Worm (Caenorhabditis elegans) whole organism, L4 larva: Measurements from ENCODE around the gene oig-4.

Experiments
- D1046.2 ChIP-seq: fragments of 200-800 bp; sonication (Bioruptor generic); IDR thresholded peaks from 2 replicates; pipeline ENCODE4 v1.3.6; 2022; ENCODE audit warnings: missing genetic modification characterization, missing compliant biosample characterization
- F26F4.8 ChIP-seq: fragments of 200-800 bp; sonication (Bioruptor generic); conservative IDR thresholded peaks from 2 replicates; pipeline ENCODE4 v1.3.6; 2022; ENCODE audit warnings: missing genetic modification characterization, missing compliant biosample characterization
- F37D6.2 ChIP-seq: sonication (generic microtip); optimal IDR thresholded peaks from 2 replicates; lab custom pipeline; 2016; ENCODE audit warnings: mild to moderate bottlenecking, missing genetic modification characterization, missing compliant biosample characterization
- F44E2.7 ChIP-seq: fragments of 200-800 bp; sonication (Bioruptor generic); IDR thresholded peaks from 2 replicates; pipeline ENCODE4 v2.1.2; 2022; ENCODE audit warnings: missing genetic modification characterization, missing compliant biosample characterization
- R02D3.7 ChIP-seq: fragments of 150-350 bp; sonication (generic microtip); optimal IDR thresholded peaks from 3 replicates; lab custom pipeline; 2014; ENCODE audit warnings: missing biosample characterization, missing genetic modification characterization
- Y105C5A.15 ChIP-seq: fragments of 200-800 bp; sonication (Bioruptor generic); IDR thresholded peaks from 2 replicates; pipeline ENCODE4 v1.3.6; 2022; ENCODE audit warnings: missing genetic modification characterization, missing compliant biosample characterization
- Y48G9A.11 ChIP-seq: fragments of 200-800 bp; sonication (Bioruptor generic); IDR thresholded peaks from 2 replicates; pipeline ENCODE4 v1.3.6; 2022; ENCODE audit warnings: missing genetic modification reagents, missing genetic modification characterization, missing compliant biosample characterization
- ZK337.2 ChIP-seq: fragments of 200-800 bp; sonication (Bioruptor generic); IDR thresholded peaks from 2 replicates; pipeline ENCODE4 v1.3.6; 2022; ENCODE audit warnings: missing genetic modification reagents, missing genetic modification characterization, missing compliant biosample characterization
- aha-1 ChIP-seq: fragments of 150-350 bp; peaks from one replicate; lab custom pipeline; 2014; ENCODE audit warnings: missing biosample characterization, missing genetic modification characterization
- attf-4 ChIP-seq: sonication (generic microtip); optimal IDR thresholded peaks from 3 replicates; lab custom pipeline; 2017; ENCODE audit warnings: missing biosample characterization, missing genetic modification characterization
- ceh-28 ChIP-seq: fragments of 150-350 bp; optimal IDR thresholded peaks from 2 replicates; lab custom pipeline; 2014; ENCODE audit warnings: missing biosample characterization, missing genetic modification reagents, missing genetic modification characterization
- ceh-32 ChIP-seq: sonication (generic microtip); optimal IDR thresholded peaks from 2 replicates; lab custom pipeline; 2016; ENCODE audit warnings: mild to moderate bottlenecking, missing genetic modification characterization, missing compliant biosample characterization; ENCODE audit not compliant: poor library complexity
- ceh-44 ChIP-seq: fragments of 200-800 bp; sonication (Bioruptor generic); IDR thresholded peaks from 2 replicates; pipeline ENCODE4 v1.3.6; 2022; ENCODE audit warnings: missing genetic modification reagents, missing genetic modification characterization, missing compliant biosample characterization
- cey-2 ChIP-seq: sonication (generic microtip); optimal IDR thresholded peaks from 3 replicates; lab custom pipeline; 2017; ENCODE audit warnings: missing genetic modification characterization, mild to moderate bottlenecking, missing compliant biosample characterization, antibody characterized with exemption, borderline replicate concordance; ENCODE audit not compliant: insufficient read depth
- ctbp-1 ChIP-seq: fragments of 200-800 bp; sonication (Bioruptor generic); IDR thresholded peaks from 2 replicates; pipeline ENCODE4 v1.3.6; 2022; ENCODE audit warnings: missing genetic modification reagents, missing genetic modification characterization, missing compliant biosample characterization
- daf-16 ChIP-seq, 3 experiments: sonication (generic microtip); optimal IDR thresholded peaks; 2 replicates each; lab custom pipeline; 2016 to 2017; ENCODE audit warnings: missing genetic modification characterization in 3 of 3, missing genetic modification reagents in 3 of 3, mild to moderate bottlenecking in 2 of 3, missing compliant biosample characterization in 2 of 3, missing biosample characterization in 1 of 3, moderate library complexity in 1 of 3
- daf-19 ChIP-seq: fragments of 200-800 bp; sonication (Bioruptor generic); conservative IDR thresholded peaks from 2 replicates; pipeline ENCODE4 v1.3.6; 2022; ENCODE audit warnings: missing genetic modification characterization, missing compliant biosample characterization
- dmd-6 ChIP-seq: fragments of 200-800 bp; sonication (Bioruptor generic); IDR thresholded peaks from 2 replicates; pipeline ENCODE4 v1.3.6; 2022; ENCODE audit warnings: missing genetic modification reagents, missing genetic modification characterization, missing compliant biosample characterization
- dmd-8 ChIP-seq: fragments of 200-800 bp; sonication (Bioruptor generic); IDR thresholded peaks from 2 replicates; pipeline ENCODE4 v1.3.6; 2022; ENCODE audit warnings: missing genetic modification characterization, missing compliant biosample characterization
- dmd-9 ChIP-seq: fragments of 200-800 bp; sonication (Bioruptor generic); IDR thresholded peaks from 2 replicates; pipeline ENCODE4 v1.3.6; 2022; ENCODE audit warnings: missing genetic modification reagents, missing genetic modification characterization, missing compliant biosample characterization
- dve-1 ChIP-seq: sonication (generic microtip); optimal IDR thresholded peaks from 2 replicates; lab custom pipeline; 2017; ENCODE audit warnings: antibody characterized with exemption, mild to moderate bottlenecking, missing genetic modification characterization, missing compliant biosample characterization; ENCODE audit not compliant: insufficient read depth
- fkh-10 ChIP-seq: fragments of 150-350 bp; optimal IDR thresholded peaks from 2 replicates; lab custom pipeline; 2014; ENCODE audit warnings: missing biosample characterization, missing genetic modification reagents, missing genetic modification characterization
- hlh-11 ChIP-seq: fragments of 200-800 bp; sonication (Bioruptor generic); optimal IDR thresholded peaks from 2 replicates; lab custom pipeline; 2018; ENCODE audit warnings: mild to moderate bottlenecking, missing genetic modification characterization, missing compliant biosample characterization
- hlh-30 ChIP-seq: sonication (generic microtip); optimal IDR thresholded peaks from 2 replicates; lab custom pipeline; 2017; ENCODE audit warnings: antibody characterized with exemption, mild to moderate bottlenecking, missing genetic modification characterization, missing compliant biosample characterization; ENCODE audit not compliant: insufficient read depth
- hmg-1.1 ChIP-seq: fragments of 200-800 bp; sonication (Bioruptor generic); IDR thresholded peaks from 2 replicates; pipeline ENCODE4 v1.3.6; 2022; ENCODE audit warnings: missing genetic modification reagents, missing genetic modification characterization, missing compliant biosample characterization
- jun-1 ChIP-seq: fragments of 150-350 bp; optimal IDR thresholded peaks from 2 replicates; lab custom pipeline; 2014; ENCODE audit warnings: missing biosample characterization, missing genetic modification reagents, missing genetic modification characterization
- lim-7 ChIP-seq: fragments of 200-800 bp; sonication (Bioruptor generic); IDR thresholded peaks from 2 replicates; pipeline ENCODE4 v1.3.6; 2022; ENCODE audit warnings: missing genetic modification characterization, missing compliant biosample characterization
- lin-29 ChIP-seq: fragments of 200-800 bp; sonication (Bioruptor generic); IDR thresholded peaks from 2 replicates; pipeline ENCODE4 v1.3.6; 2022; ENCODE audit warnings: missing genetic modification reagents, missing genetic modification characterization, missing compliant biosample characterization
- lin-38 ChIP-seq: fragments of 200-800 bp; sonication (Bioruptor generic); IDR thresholded peaks from 2 replicates; pipeline ENCODE4 v1.3.6; 2022; ENCODE audit warnings: missing genetic modification reagents, missing genetic modification characterization, missing compliant biosample characterization
- lsy-2 ChIP-seq, 2 experiments: fragments of 150-350 bp in 1 of 2; sonication (generic microtip) in 1 of 2; optimal IDR thresholded peaks; 2 replicates each; lab custom pipeline; 2014 to 2017; ENCODE audit warnings: missing biosample characterization in 2 of 2, missing genetic modification characterization in 2 of 2
- madf-5 ChIP-seq, 2 experiments: fragments of 200-800 bp; sonication (Bioruptor generic); IDR thresholded peaks; 2 replicates each; pipeline ENCODE4 v1.3.6; 2022; ENCODE audit warnings: missing compliant biosample characterization in 2 of 2, missing genetic modification characterization in 2 of 2
- mes-2 ChIP-seq: sonication (generic microtip); optimal IDR thresholded peaks from 2 replicates; lab custom pipeline; 2016; ENCODE audit warnings: missing genotype, mild to moderate bottlenecking, missing genetic modification characterization, missing compliant biosample characterization; ENCODE audit not compliant: poor library complexity, severe bottlenecking
- nhr-11 ChIP-seq: fragments of 150-350 bp; optimal IDR thresholded peaks from 2 replicates; lab custom pipeline; 2014; ENCODE audit warnings: missing biosample characterization, missing genetic modification characterization
- nhr-111 ChIP-seq: fragments of 200-800 bp; sonication (Bioruptor generic); optimal IDR thresholded peaks from 2 replicates; lab custom pipeline; 2018; ENCODE audit warnings: mild to moderate bottlenecking, missing genetic modification characterization, missing compliant biosample characterization
- nhr-28 ChIP-seq: fragments of 150-350 bp; optimal IDR thresholded peaks from 2 replicates; lab custom pipeline; 2014; ENCODE audit warnings: missing biosample characterization, missing genetic modification characterization
- nhr-76 ChIP-seq: fragments of 150-350 bp; optimal IDR thresholded peaks from 2 replicates; lab custom pipeline; 2014; ENCODE audit warnings: missing biosample characterization, missing genetic modification characterization
- pha-4 ChIP-seq, 2 experiments: fragments of 150-350 bp in 1 of 2; fragments of 200-800 bp in 1 of 2; sonication (Bioruptor generic) in 1 of 2; IDR thresholded peaks in 1 of 2; optimal IDR thresholded peaks in 1 of 2; 2 replicates each; pipeline versions ENCODE4 v1.3.6 to Lab custom; 2014 to 2022; ENCODE audit warnings: missing genetic modification characterization in 2 of 2, missing genetic modification reagents in 2 of 2, missing biosample characterization in 1 of 2, missing compliant biosample characterization in 1 of 2
- php-3 ChIP-seq: fragments of 200-800 bp; sonication (Bioruptor generic); IDR thresholded peaks from 2 replicates; pipeline ENCODE4 v1.3.6; 2022; ENCODE audit warnings: missing genetic modification reagents, missing genetic modification characterization, missing compliant biosample characterization
- rbr-2 ChIP-seq: sonication (generic microtip); optimal IDR thresholded peaks from 2 replicates; lab custom pipeline; 2016; ENCODE audit warnings: missing genotype, missing genetic modification characterization, missing compliant biosample characterization
- saeg-2 ChIP-seq: fragments of 200-800 bp; sonication (Bioruptor generic); IDR thresholded peaks from 2 replicates; pipeline ENCODE4 v1.3.6; 2022; ENCODE audit warnings: missing genetic modification reagents, missing genetic modification characterization, missing compliant biosample characterization
- set-16 ChIP-seq: fragments of 200-800 bp; sonication (Bioruptor generic); IDR thresholded peaks from 2 replicates; pipeline ENCODE4 v1.3.6; 2022; ENCODE audit warnings: missing genetic modification reagents, missing genetic modification characterization, missing compliant biosample characterization
- tag-97 ChIP-seq: fragments of 200-800 bp; sonication (Bioruptor generic); IDR thresholded peaks from 2 replicates; pipeline ENCODE4 v1.3.6; 2022; ENCODE audit warnings: missing genetic modification characterization, missing compliant biosample characterization
- unc-39 ChIP-seq: sonication (generic microtip); optimal IDR thresholded peaks from 2 replicates; lab custom pipeline; 2017; ENCODE audit warnings: missing biosample characterization, missing genetic modification characterization
- vab-7 ChIP-seq: fragments of 200-800 bp; sonication (Bioruptor generic); IDR thresholded peaks from 2 replicates; pipeline ENCODE4 v1.3.6; 2022; ENCODE audit warnings: missing genetic modification reagents, missing genetic modification characterization, missing compliant biosample characterization
- zfp-3 ChIP-seq: fragments of 200-800 bp; sonication (Bioruptor generic); conservative IDR thresholded peaks from 2 replicates; pipeline ENCODE4 v1.3.6; 2022; ENCODE audit warnings: missing genetic modification reagents, missing genetic modification characterization, missing compliant biosample characterization
- zip-2 ChIP-seq: fragments of 150-350 bp; optimal IDR thresholded peaks from 2 replicates; lab custom pipeline; 2014; ENCODE audit warnings: missing biosample characterization, missing genetic modification characterization

oig-4 gene

ce11 chrII:7631171-7631570 lies 17.8 kb downstream of the oig-4 start (continued):
- peak; percentile 23; the same call in 1 of the 2 replicates for TF ChIP-seq dmd-6
- no peak for TF ChIP-seq daf-16 (GFP tag; optimal IDR thresholded peaks at IDR 0.05; lab: Kevin White, UChicago)
- no peak for TF ChIP-seq daf-16 (tag; optimal IDR thresholded peaks at IDR 0.05; lab: Kevin White, UChicago)
- no peak for TF ChIP-seq F44E2.7 (GFP tag; lab: Robert Waterston, UW)
- TF ChIP-seq ceh-44: no peak
- no peak for TF ChIP-seq pha-4 (GFP tag; IDR thresholded peaks at IDR 0.05; lab: Robert Waterston, UW)
- TF ChIP-seq pha-4 (tag; optimal IDR thresholded peaks at IDR 0.05; lab: Kevin White, UChicago): no peak
- no peak for TF ChIP-seq hlh-30 (tag; lab: Kevin White, UChicago)
- no peak for TF ChIP-seq R02D3.7 (tag; lab: Kevin White, UChicago)
- TF ChIP-seq madf-5 (GFP tag; IDR thresholded peaks at IDR 0.05; lab: Robert Waterston, UW): no peak
- no peak for TF ChIP-seq attf-4 (tag; lab: Kevin White, UChicago)
- no peak for TF ChIP-seq nhr-111 (GFP tag; lab: Kevin White, UChicago)
- no peak for TF ChIP-seq tag-97 (GFP tag; lab: Robert Waterston, UW)
- TF ChIP-seq ceh-32: no peak

DNA sequence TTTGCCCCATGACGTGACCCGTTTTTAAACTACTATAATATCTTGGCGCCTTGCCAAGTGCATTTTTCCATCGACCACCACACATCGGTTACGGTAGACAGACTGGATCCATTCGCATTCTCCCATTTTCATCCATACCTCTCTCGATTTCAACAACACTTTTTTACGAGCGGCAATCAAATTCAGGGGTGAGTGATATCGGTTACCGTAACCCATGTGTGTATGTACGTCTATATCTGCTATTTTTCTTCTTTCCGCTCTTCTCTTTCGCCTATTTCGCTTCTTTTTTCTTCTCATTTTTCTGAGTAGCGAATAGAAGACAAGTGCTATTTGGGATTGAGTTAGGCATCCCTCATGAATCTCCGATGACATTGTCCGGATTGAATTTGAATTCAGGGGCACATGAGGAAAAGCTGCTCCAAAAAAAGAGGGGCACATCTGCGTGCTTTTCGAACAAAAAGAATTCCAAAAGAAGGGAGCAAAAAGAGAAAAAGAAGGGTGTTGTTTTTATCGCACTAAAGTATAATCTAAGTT lies 18.4 kb downstream of the oig-4 start:
- TF ChIP-seq fkh-10 (GFP tag; lab: Kevin White, UChicago): peak; percentile 79
- no peak for TF ChIP-seq vab-7 (GFP tag; lab: Robert Waterston, UW)
- no peak for TF ChIP-seq saeg-2 (GFP tag; lab: Robert Waterston, UW)
- TF ChIP-seq php-3 (GFP tag; lab: Robert Waterston, UW): no peak
- no peak for TF ChIP-seq Y48G9A.11 (GFP tag; lab: Robert Waterston, UW)
- TF ChIP-seq dmd-8: no peak
- TF ChIP-seq zfp-3 (GFP tag; lab: Robert Waterston, UW): no peak
- peak in 1 of 2 experiments; percentile 62 for TF ChIP-seq lsy-2 (tag; optimal IDR thresholded peaks at IDR 0.05; lab: Kevin White, UChicago)
- TF ChIP-seq ceh-28: no peak

DNA sequence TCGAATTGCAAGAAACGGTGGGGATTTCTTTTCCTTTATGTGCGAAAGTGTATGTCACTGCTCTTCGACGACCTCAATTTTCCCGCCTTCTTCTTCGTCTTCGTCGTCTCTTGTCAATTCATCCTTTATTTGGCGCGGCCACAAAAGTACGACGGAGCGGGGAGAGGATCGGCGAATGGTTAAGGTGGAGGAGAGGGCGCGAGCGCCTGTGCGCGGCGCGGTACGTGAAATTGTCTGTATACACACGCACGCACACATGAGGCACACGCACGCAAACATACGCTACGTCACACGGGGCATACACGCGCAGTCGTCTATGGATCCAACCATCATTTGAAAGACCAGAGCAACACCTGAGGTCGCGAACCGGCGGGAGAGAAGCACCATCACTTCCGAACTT lies 22.0 kb downstream of the oig-4 start:
- TF ChIP-seq hlh-30 (tag; lab: Kevin White, UChicago) (peak; percentile 43), hlh-11 (tag; lab: Kevin White, UChicago) (no peak), ZK337.2 (no peak), cey-2 (tag; lab: Kevin White, UChicago) (no peak), lin-38 (GFP tag; lab: Robert Waterston, UW) (no peak), dmd-6 (no peak), aha-1 (tag; lab: Kevin White, UChicago) (peak; percentile 11), nhr-111 (GFP tag; lab: Kevin White, UChicago) (no peak), nhr-76 (no peak), lsy-2 (tag; optimal IDR thresholded peaks at IDR 0.05; lab: Kevin White, UChicago) (no peak), daf-19 (no peak), nhr-11 (tag; lab: Kevin White, UChicago) (no peak), D1046.2 (GFP tag; lab: Robert Waterston, UW) (no peak), lim-7 (GFP tag; lab: Robert Waterston, UW) (no peak), set-16 (GFP tag; lab: Robert Waterston, UW) (peak; percentile 57), mes-2 (no peak), F26F4.8 (0 out of 2 replicates have a peak, but pooled peaks have one; percentile 20), hmg-1.1 (no peak), zip-2 (no peak), jun-1 (tag; lab: Kevin White, UChicago) (no peak), attf-4 (tag; lab: Kevin White, UChicago) (no peak), Y105C5A.15 (GFP tag; lab: Robert Waterston, UW) (no peak), dmd-9 (GFP tag; lab: Robert Waterston, UW) (no peak), rbr-2 (no peak), lin-29 (GFP tag; lab: Robert Waterston, UW) (no peak), nhr-28 (no peak), dve-1 (tag; lab: Kevin White, UChicago) (no peak), tag-97 (GFP tag; lab: Robert Waterston, UW) (no peak), unc-39 (tag; lab: Kevin White, UChicago) (no peak), F37D6.2 (no peak), ctbp-1 (no peak)
